Worm (Caenorhabditis elegans) whole organism, L4 larva: Measurements from ENCODE around the gene mtm-5.

Experiments
- F44E2.7 ChIP-seq: fragments of 200-800 bp; sonication (Bioruptor generic); IDR thresholded peaks from 2 replicates; pipeline ENCODE4 v2.1.2; 2022; ENCODE audit warnings: missing genetic modification characterization, missing compliant biosample characterization
- Y75B8A.6 ChIP-seq: fragments of 200-800 bp; sonication (Bioruptor generic); IDR thresholded peaks from 2 replicates; pipeline ENCODE4 v1.3.6; 2022; ENCODE audit warnings: missing genetic modification reagents, missing genetic modification characterization, missing compliant biosample characterization
- ZK546.5 ChIP-seq, 2 experiments: sonication (generic microtip); optimal IDR thresholded peaks; 2 replicates each; lab custom pipeline; 2017; ENCODE audit warnings: missing biosample characterization in 2 of 2, missing genetic modification characterization in 2 of 2
- aha-1 ChIP-seq: fragments of 150-350 bp; peaks from one replicate; lab custom pipeline; 2014; ENCODE audit warnings: missing biosample characterization, missing genetic modification characterization
- ceh-44 ChIP-seq: fragments of 200-800 bp; sonication (Bioruptor generic); IDR thresholded peaks from 2 replicates; pipeline ENCODE4 v1.3.6; 2022; ENCODE audit warnings: missing genetic modification reagents, missing genetic modification characterization, missing compliant biosample characterization
- cey-2 ChIP-seq: sonication (generic microtip); optimal IDR thresholded peaks from 3 replicates; lab custom pipeline; 2017; ENCODE audit warnings: missing genetic modification characterization, mild to moderate bottlenecking, missing compliant biosample characterization, antibody characterized with exemption, borderline replicate concordance; ENCODE audit not compliant: insufficient read depth
- ctbp-1 ChIP-seq: fragments of 200-800 bp; sonication (Bioruptor generic); IDR thresholded peaks from 2 replicates; pipeline ENCODE4 v1.3.6; 2022; ENCODE audit warnings: missing genetic modification reagents, missing genetic modification characterization, missing compliant biosample characterization
- daf-16 ChIP-seq, 3 experiments: sonication (generic microtip); optimal IDR thresholded peaks; 2 replicates each; lab custom pipeline; 2016 to 2017; ENCODE audit warnings: missing genetic modification characterization in 3 of 3, missing genetic modification reagents in 3 of 3, mild to moderate bottlenecking in 2 of 3, missing compliant biosample characterization in 2 of 3, missing biosample characterization in 1 of 3, moderate library complexity in 1 of 3
- daf-19 ChIP-seq: fragments of 200-800 bp; sonication (Bioruptor generic); conservative IDR thresholded peaks from 2 replicates; pipeline ENCODE4 v1.3.6; 2022; ENCODE audit warnings: missing genetic modification characterization, missing compliant biosample characterization
- dmd-6 ChIP-seq: fragments of 200-800 bp; sonication (Bioruptor generic); IDR thresholded peaks from 2 replicates; pipeline ENCODE4 v1.3.6; 2022; ENCODE audit warnings: missing genetic modification reagents, missing genetic modification characterization, missing compliant biosample characterization
- dmd-8 ChIP-seq: fragments of 200-800 bp; sonication (Bioruptor generic); IDR thresholded peaks from 2 replicates; pipeline ENCODE4 v1.3.6; 2022; ENCODE audit warnings: missing genetic modification characterization, missing compliant biosample characterization
- gei-8 ChIP-seq: fragments of 200-800 bp; sonication (Bioruptor generic); optimal IDR thresholded peaks from 2 replicates; lab custom pipeline; 2018; ENCODE audit warnings: mild to moderate bottlenecking, missing genetic modification characterization, missing compliant biosample characterization
- hlh-11 ChIP-seq: fragments of 200-800 bp; sonication (Bioruptor generic); optimal IDR thresholded peaks from 2 replicates; lab custom pipeline; 2018; ENCODE audit warnings: mild to moderate bottlenecking, missing genetic modification characterization, missing compliant biosample characterization
- hlh-30 ChIP-seq: sonication (generic microtip); optimal IDR thresholded peaks from 2 replicates; lab custom pipeline; 2017; ENCODE audit warnings: antibody characterized with exemption, mild to moderate bottlenecking, missing genetic modification characterization, missing compliant biosample characterization; ENCODE audit not compliant: insufficient read depth
- hmg-1.1 ChIP-seq: fragments of 200-800 bp; sonication (Bioruptor generic); IDR thresholded peaks from 2 replicates; pipeline ENCODE4 v1.3.6; 2022; ENCODE audit warnings: missing genetic modification reagents, missing genetic modification characterization, missing compliant biosample characterization
- jun-1 ChIP-seq: fragments of 150-350 bp; optimal IDR thresholded peaks from 2 replicates; lab custom pipeline; 2014; ENCODE audit warnings: missing biosample characterization, missing genetic modification reagents, missing genetic modification characterization
- lim-7 ChIP-seq: fragments of 200-800 bp; sonication (Bioruptor generic); IDR thresholded peaks from 2 replicates; pipeline ENCODE4 v1.3.6; 2022; ENCODE audit warnings: missing genetic modification characterization, missing compliant biosample characterization
- lin-1 ChIP-seq: fragments of 200-800 bp; sonication (Bioruptor generic); IDR thresholded peaks from 2 replicates; pipeline ENCODE4 v1.3.6; 2022; ENCODE audit warnings: missing genetic modification reagents, missing genetic modification characterization, missing compliant biosample characterization
- lin-15B ChIP-seq: fragments of 150-350 bp; sonication (generic microtip); optimal IDR thresholded peaks from 3 replicates; lab custom pipeline; 2014; ENCODE audit warnings: missing biosample characterization, missing genetic modification characterization
- lin-38 ChIP-seq: fragments of 200-800 bp; sonication (Bioruptor generic); IDR thresholded peaks from 2 replicates; pipeline ENCODE4 v1.3.6; 2022; ENCODE audit warnings: missing genetic modification reagents, missing genetic modification characterization, missing compliant biosample characterization
- lir-3 ChIP-seq: sonication (generic microtip); optimal IDR thresholded peaks from 2 replicates; lab custom pipeline; 2016; ENCODE audit warnings: mild to moderate bottlenecking, missing genetic modification characterization, missing compliant biosample characterization
- lsy-2 ChIP-seq, 2 experiments: fragments of 150-350 bp in 1 of 2; sonication (generic microtip) in 1 of 2; optimal IDR thresholded peaks; 2 replicates each; lab custom pipeline; 2014 to 2017; ENCODE audit warnings: missing biosample characterization in 2 of 2, missing genetic modification characterization in 2 of 2
- madf-9 ChIP-seq: fragments of 200-800 bp; sonication (Bioruptor generic); conservative IDR thresholded peaks from 2 replicates; pipeline ENCODE4 v1.3.6; 2022; ENCODE audit warnings: missing genetic modification reagents, missing genetic modification characterization, missing compliant biosample characterization
- mdt-29 ChIP-seq: fragments of 200-800 bp; sonication (Bioruptor generic); IDR thresholded peaks from 2 replicates; pipeline ENCODE4 v1.3.6; 2022; ENCODE audit warnings: missing genetic modification reagents, missing genetic modification characterization, missing compliant biosample characterization
- mes-2 ChIP-seq: sonication (generic microtip); optimal IDR thresholded peaks from 2 replicates; lab custom pipeline; 2016; ENCODE audit warnings: missing genotype, mild to moderate bottlenecking, missing genetic modification characterization, missing compliant biosample characterization; ENCODE audit not compliant: poor library complexity, severe bottlenecking
- mxl-2 ChIP-seq: fragments of 200-800 bp; sonication (Bioruptor generic); conservative IDR thresholded peaks from 2 replicates; pipeline ENCODE4 v1.3.6; 2022; ENCODE audit warnings: missing genetic modification reagents, missing genetic modification characterization, missing compliant biosample characterization
- nhr-102 ChIP-seq: sonication (generic microtip); optimal IDR thresholded peaks from 2 replicates; lab custom pipeline; 2016; ENCODE audit warnings: mild to moderate bottlenecking, missing genetic modification characterization, moderate library complexity, missing compliant biosample characterization
- nhr-25 ChIP-seq: sonication (generic microtip); optimal IDR thresholded peaks from 2 replicates; lab custom pipeline; 2017; ENCODE audit warnings: missing genetic modification characterization, mild to moderate bottlenecking, missing compliant biosample characterization, antibody characterized with exemption, moderate library complexity, borderline replicate concordance; ENCODE audit not compliant: insufficient read depth
- nhr-28 ChIP-seq: fragments of 150-350 bp; optimal IDR thresholded peaks from 2 replicates; lab custom pipeline; 2014; ENCODE audit warnings: missing biosample characterization, missing genetic modification characterization
- nhr-48 ChIP-seq: sonication (generic microtip); optimal IDR thresholded peaks from 2 replicates; lab custom pipeline; 2016; ENCODE audit warnings: mild to moderate bottlenecking, missing genetic modification characterization, missing compliant biosample characterization
- pha-4 ChIP-seq, 2 experiments: fragments of 150-350 bp in 1 of 2; fragments of 200-800 bp in 1 of 2; sonication (Bioruptor generic) in 1 of 2; IDR thresholded peaks in 1 of 2; optimal IDR thresholded peaks in 1 of 2; 2 replicates each; pipeline versions ENCODE4 v1.3.6 to Lab custom; 2014 to 2022; ENCODE audit warnings: missing genetic modification characterization in 2 of 2, missing genetic modification reagents in 2 of 2, missing biosample characterization in 1 of 2, missing compliant biosample characterization in 1 of 2
- php-3 ChIP-seq: fragments of 200-800 bp; sonication (Bioruptor generic); IDR thresholded peaks from 2 replicates; pipeline ENCODE4 v1.3.6; 2022; ENCODE audit warnings: missing genetic modification reagents, missing genetic modification characterization, missing compliant biosample characterization
- skn-1 ChIP-seq: fragments of 150-350 bp; optimal IDR thresholded peaks from 2 replicates; lab custom pipeline; 2014; ENCODE audit warnings: missing biosample characterization, missing genetic modification characterization
- unc-130 ChIP-seq: sonication (generic microtip); optimal IDR thresholded peaks from 2 replicates; lab custom pipeline; 2016; ENCODE audit warnings: missing genetic modification reagents, missing genetic modification characterization, missing compliant biosample characterization
- unc-62 ChIP-seq, 3 experiments: fragments of 150-350 bp in 1 of 3; sonication (generic microtip); optimal IDR thresholded peaks in 2 of 3; peaks in 1 of 3; 1 replicate in 1 of 3; 2 replicates in 2 of 3; lab custom pipeline; 2014 to 2017; ENCODE audit warnings: missing biosample characterization in 3 of 3, missing genetic modification characterization in 3 of 3, missing genetic modification reagents in 3 of 3, missing genotype in 1 of 3
- zfp-2 ChIP-seq: sonication (generic microtip); optimal IDR thresholded peaks from 2 replicates; lab custom pipeline; 2016; ENCODE audit warnings: mild to moderate bottlenecking, missing genetic modification characterization, missing compliant biosample characterization
- zip-11 ChIP-seq: fragments of 200-800 bp; sonication (Bioruptor generic); IDR thresholded peaks from 2 replicates; pipeline ENCODE4 v1.3.6; 2022; ENCODE audit warnings: missing genetic modification characterization, missing compliant biosample characterization
- ztf-11 ChIP-seq: fragments of 150-350 bp; optimal IDR thresholded peaks from 2 replicates; lab custom pipeline; 2014; ENCODE audit warnings: missing biosample characterization, missing genetic modification characterization

The mtm-5 gene

DNA sequence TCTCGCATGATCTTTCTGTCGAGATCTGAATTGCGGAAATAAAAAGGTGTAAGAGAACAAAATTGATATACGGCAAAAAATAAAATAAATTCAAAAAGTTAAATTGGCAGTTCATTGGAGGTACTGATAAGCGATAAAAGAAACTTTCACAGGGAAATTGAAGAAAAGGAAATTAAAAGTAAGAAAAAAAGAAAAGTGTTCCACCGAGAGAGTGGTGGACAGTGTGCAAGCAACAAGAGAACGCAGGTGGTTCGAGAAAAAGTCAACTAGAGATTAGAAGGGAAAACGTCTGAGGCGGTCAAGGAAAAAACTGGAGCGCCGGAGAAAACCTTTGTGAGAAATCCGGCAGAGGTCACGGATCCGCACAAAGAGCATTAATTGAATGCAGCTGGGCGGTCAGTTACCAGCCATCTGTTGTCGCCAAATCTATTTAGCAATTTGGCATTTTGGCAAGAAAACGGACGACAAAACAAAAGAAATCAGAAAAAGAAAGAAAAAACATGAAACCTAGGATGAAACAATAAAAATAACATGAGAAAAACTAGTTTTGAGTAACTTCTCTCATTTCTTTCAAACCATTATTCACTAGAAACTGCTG, at the start of gene mtm-5 (continued):
- TF ChIP-seq madf-9 (GFP tag; lab: Robert Waterston, UW) = no peak
- peak; percentile 55 for TF ChIP-seq hlh-11 (tag; lab: Kevin White, UChicago)
- TF ChIP-seq nhr-48 (tag; lab: Kevin White, UChicago) = no peak
- TF ChIP-seq dmd-6 (GFP tag; lab: Robert Waterston, UW) = peak; percentile 65; the same call in 1 of the 2 replicates
- no peak for TF ChIP-seq lsy-2 (tag; optimal IDR thresholded peaks at IDR 0.05; lab: Kevin White, UChicago)
- no peak for TF ChIP-seq gei-8 (GFP tag; lab: Kevin White, UChicago)
- TF ChIP-seq daf-19 (GFP tag; lab: Robert Waterston, UW) = no peak

DNA sequence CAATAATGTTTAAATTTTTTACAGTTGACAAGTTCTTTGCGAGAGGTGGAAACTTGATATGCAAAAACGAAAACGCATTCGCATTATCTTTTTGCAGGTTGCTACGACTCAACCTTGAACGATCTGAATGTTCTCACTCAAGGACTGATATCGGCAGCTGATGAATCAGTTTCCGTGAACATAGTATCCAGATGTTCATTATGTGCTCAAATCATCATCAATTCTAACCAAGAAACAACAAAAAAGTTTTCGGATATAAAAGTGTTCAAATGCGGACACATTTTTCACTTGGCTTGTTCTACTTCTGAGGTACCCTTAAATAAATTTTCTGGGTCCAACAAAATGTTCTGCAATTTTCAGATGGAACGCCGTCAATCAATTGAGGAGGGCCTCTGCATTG, 45.9 kb upstream of the mtm-5 start:
- TF ChIP-seq lim-7 (GFP tag; lab: Robert Waterston, UW) (no peak), aha-1 (peak; percentile 65), lin-1 (GFP tag; lab: Robert Waterston, UW) (no peak), unc-62 (GFP tag; optimal IDR thresholded peaks at IDR 0.05 in 1 of 2; lab: Kevin White, UChicago) (peak in 1 of 2 experiments; percentile 95), unc-62 (tag; optimal IDR thresholded peaks at IDR 0.05; lab: Kevin White, UChicago) (no peak)

DNA sequence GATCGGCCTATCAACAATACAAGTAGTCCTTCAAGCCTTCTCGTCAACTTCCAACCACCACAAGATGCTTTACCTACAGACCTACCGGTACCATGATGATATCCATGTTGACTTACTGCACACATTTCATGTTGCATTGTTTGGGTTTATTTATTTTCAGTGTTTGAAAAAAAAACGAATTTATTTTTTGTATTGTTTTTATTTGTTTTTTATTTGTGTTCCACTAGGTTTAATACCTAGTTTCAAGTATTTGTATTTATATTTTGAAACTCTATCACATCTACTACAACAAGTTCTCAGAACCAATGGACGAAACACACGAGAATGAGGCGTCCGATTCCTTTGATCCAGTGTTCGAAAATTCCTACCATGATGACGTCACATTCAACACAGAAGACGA, 40.3 kb upstream of the mtm-5 start, which contains the start of gene vps-41:
Gene vps-41, plus strand, starts transcription at position 301 of the 400 bp plus-strand sequence.
- TF ChIP-seq pha-4 (GFP tag; IDR thresholded peaks at IDR 0.05; lab: Robert Waterston, UW) (no peak), pha-4 (tag; optimal IDR thresholded peaks at IDR 0.05; lab: Kevin White, UChicago) (no peak), lin-38 (GFP tag; lab: Robert Waterston, UW) (no peak), zfp-2 (tag; lab: Kevin White, UChicago) (no peak), unc-130 (GFP tag; lab: Kevin White, UChicago) (no peak)

DNA sequence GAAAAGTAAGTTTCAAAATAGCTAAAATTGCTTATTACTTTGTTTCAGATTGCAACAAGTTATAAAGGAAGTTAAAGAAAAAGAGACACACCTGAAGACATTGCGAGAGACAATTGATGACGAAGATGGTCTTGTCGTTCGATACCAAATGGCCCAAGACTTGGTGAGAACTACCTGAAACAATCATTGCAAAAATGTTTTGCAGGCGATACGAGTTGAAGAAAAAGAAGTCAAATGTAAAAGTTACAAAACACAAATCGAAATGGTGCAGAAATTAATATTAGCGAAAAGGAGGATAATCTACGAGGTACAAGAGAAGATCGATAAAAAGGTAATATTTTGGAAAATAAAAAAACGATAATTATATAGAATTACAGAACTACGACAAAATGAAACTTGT, 36.5 kb upstream of the mtm-5 start, which contains the start of gene rga-8:
Gene rga-8, minus strand, starts transcription at position 101 of the 400 bp plus-strand sequence.
- TF ChIP-seq skn-1 (tag; lab: Kevin White, UChicago) (no peak), ztf-11 (tag; lab: Kevin White, UChicago) (no peak), ZK546.5 (tag; optimal IDR thresholded peaks at IDR 0.05; lab: Kevin White, UChicago) (no peak), mdt-29 (no peak), unc-62 (GFP tag; optimal IDR thresholded peaks at IDR 0.05 in 1 of 2; lab: Kevin White, UChicago) (peak in 1 of 2 experiments; percentile 1), unc-62 (tag; optimal IDR thresholded peaks at IDR 0.05; lab: Kevin White, UChicago) (no peak), nhr-25 (tag; lab: Kevin White, UChicago) (no peak)
- TF ChIP-seq, all 104 proteins: peak for 1

DNA sequence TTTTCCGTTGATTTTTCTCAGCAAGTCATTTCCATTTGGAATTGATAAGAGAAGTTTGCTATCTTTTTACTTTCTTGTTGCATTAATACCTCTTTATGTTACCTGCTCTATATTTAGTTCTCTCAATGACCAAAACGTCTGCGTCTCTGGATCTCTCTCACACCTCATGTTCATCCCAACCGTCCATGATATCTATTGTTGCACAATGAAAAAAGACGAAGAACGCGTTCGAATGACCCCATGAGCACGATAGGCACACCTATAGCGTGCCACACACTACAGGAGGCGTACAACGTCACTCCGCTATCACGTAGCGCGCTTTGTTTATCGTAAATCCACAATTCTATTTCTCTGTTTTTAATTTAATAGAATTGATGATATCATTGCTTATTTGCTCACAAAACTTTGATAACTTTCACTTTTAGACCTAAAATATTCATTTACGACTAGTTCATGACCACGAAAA, 36.0 kb upstream of the mtm-5 start, which contains the start of gene Y34B4A.2:
Gene Y34B4A.2, plus strand, starts transcription at position 328 of the 466 bp plus-strand sequence.
- no peak for TF ChIP-seq hmg-1.1 (GFP tag; lab: Robert Waterston, UW)
- peak; percentile 34 for TF ChIP-seq nhr-102 (tag; lab: Kevin White, UChicago)
- TF ChIP-seq madf-9 (GFP tag; lab: Robert Waterston, UW) = no peak
- peak; percentile 71 for TF ChIP-seq hlh-30
- no peak for TF ChIP-seq F44E2.7 (GFP tag; lab: Robert Waterston, UW)
- no peak for TF ChIP-seq zip-11 (GFP tag; lab: Robert Waterston, UW)
- TF ChIP-seq lin-15B (tag; lab: Kevin White, UChicago) = no peak
- no peak for TF ChIP-seq jun-1 (tag; lab: Kevin White, UChicago)
- TF ChIP-seq ceh-44 (GFP tag; lab: Robert Waterston, UW) = no peak
- TF ChIP-seq dmd-6 (GFP tag; lab: Robert Waterston, UW) = peak; percentile 60
- TF ChIP-seq nhr-48 (tag; lab: Kevin White, UChicago) = peak; percentile 1
- peak; percentile 53; the same call in 1 of the 2 replicates for TF ChIP-seq php-3
- no peak for TF ChIP-seq lir-3 (tag; lab: Kevin White, UChicago)
- TF ChIP-seq mes-2 (tag; lab: Kevin White, UChicago) = peak; percentile 53
- no peak for TF ChIP-seq mxl-2
- no peak for TF ChIP-seq cey-2 (tag; lab: Kevin White, UChicago)
- TF ChIP-seq Y75B8A.6 (GFP tag; lab: Robert Waterston, UW) = no peak
- 0 out of 2 replicates have a peak, but pooled peaks have one; percentile 20 for TF ChIP-seq ctbp-1
- TF ChIP-seq dmd-8 (GFP tag; lab: Robert Waterston, UW) = no peak
- peak; percentile 96 for TF ChIP-seq nhr-28 (tag; lab: Kevin White, UChicago)
- no peak for TF ChIP-seq ZK546.5 (tag; optimal IDR thresholded peaks at IDR 0.05; lab: Kevin White, UChicago)
- TF ChIP-seq daf-16 (GFP tag; optimal IDR thresholded peaks at IDR 0.05; lab: Kevin White, UChicago) = no peak
- peak; percentile 86 for TF ChIP-seq daf-16 (tag; optimal IDR thresholded peaks at IDR 0.05; lab: Kevin White, UChicago)
